Worm (Caenorhabditis elegans): ENCODE results near the gene daf-18.

DNA sequence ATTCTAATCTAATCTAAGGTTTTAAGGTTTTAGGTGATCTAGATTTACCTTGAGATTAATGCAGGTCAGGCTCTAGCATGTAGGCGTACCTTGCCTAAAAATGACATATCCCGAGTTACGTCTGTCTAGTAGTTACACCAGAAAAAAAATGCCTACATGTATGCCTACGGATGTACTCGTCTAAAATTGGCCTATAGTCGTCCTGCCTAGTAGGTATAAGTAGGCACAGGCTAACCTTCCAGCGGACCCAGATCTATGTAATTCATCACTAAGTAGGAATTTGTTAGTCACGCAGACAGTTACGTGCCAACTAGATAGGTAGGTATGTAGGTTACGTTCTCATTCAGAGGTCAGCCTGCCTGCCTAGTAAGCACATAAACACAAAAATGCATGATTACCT, 42.3 kb upstream of the daf-18 start:
- TF ChIP-seq nhr-90 (tag; optimal IDR thresholded peaks at IDR 0.05) = no peak
- no peak for TF ChIP-seq snpc-1.3 (tag; optimal IDR thresholded peaks at IDR 0.05; ENCODE audit: insufficient read depth)
- no peak for TF ChIP-seq ceh-58 (GFP tag; IDR thresholded peaks at IDR 0.05)
- TF ChIP-seq athp-1 (tag; optimal IDR thresholded peaks at IDR 0.05) = no peak
- TF ChIP-seq dpff-1 (tag; optimal IDR thresholded peaks at IDR 0.05) = no peak
- TF ChIP-seq Y56A3A.18 (GFP tag; IDR thresholded peaks at IDR 0.05) = no peak
- no peak for TF ChIP-seq pbrm-1 (GFP tag; IDR thresholded peaks at IDR 0.05)
- TF ChIP-seq mxl-1 (tag; optimal IDR thresholded peaks at IDR 0.05) = no peak
- no peak for TF ChIP-seq snpc-4 (GFP tag; optimal IDR thresholded peaks at IDR 0.05)
- TF ChIP-seq snpc-4 (tag; optimal IDR thresholded peaks at IDR 0.05) = no peak
- no peak for TF ChIP-seq nhr-120 (GFP tag; IDR thresholded peaks at IDR 0.05)
- no peak for TF ChIP-seq attf-6 (GFP tag; IDR thresholded peaks at IDR 0.05)
- TF ChIP-seq somi-1 (GFP tag; optimal IDR thresholded peaks at IDR 0.05) = no peak
